Worm (Caenorhabditis elegans): Measurements from ENCODE around the gene fbxb-49.

DNA sequence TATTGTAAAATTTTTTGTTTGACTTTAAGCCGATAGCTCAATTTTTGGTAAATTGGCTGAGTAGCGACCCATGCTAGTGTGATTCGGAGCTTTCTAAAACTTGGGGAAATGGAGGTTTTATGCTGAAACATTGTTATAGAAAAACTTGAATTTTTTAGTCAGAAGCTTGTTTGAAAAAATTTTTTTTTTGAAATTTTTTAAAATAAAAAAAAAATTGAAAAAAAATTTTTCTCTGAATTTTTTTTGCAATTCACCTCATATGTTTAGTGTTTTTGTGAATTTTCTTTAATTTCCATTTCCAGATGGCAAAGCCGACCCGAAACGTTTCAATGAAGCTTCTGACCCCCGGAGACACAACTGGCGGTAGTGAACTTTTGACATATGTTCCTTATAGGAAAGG lies 39.3 kb upstream of the fbxb-49 start, which contains the start of gene Y51H7BR.4:
- TF ChIP-seq T22C8.4 (GFP tag; IDR thresholded peaks at IDR 0.05) (no peak), ztf-23 (GFP tag; IDR thresholded peaks at IDR 0.05) (no peak), flt-1 (GFP tag; IDR thresholded peaks at IDR 0.05) (no peak), ref-1 (GFP tag; conservative IDR thresholded peaks at IDR 0.05) (no peak), klf-2 (GFP tag; conservative IDR thresholded peaks at IDR 0.05) (no peak)

Measured in whole organism, midembryonic.